Worm (Caenorhabditis elegans): Measurements from ENCODE around the gene F55E10.2.

F55E10.2 gene

ce11 chrX:8350984-8351383 is 10.5 kb downstream of the F55E10.2 start, which contains the start of gene npr-28:
Gene npr-28, minus strand, starts transcription at chrX:8351084.
- no peak for TF ChIP-seq unc-62 (GFP tag; optimal IDR thresholded peaks at IDR 0.05)
- no peak for TF ChIP-seq efl-1 (optimal IDR thresholded peaks at IDR 0.05)
- peak in 1 of 2 experiments; percentile 21 for TF ChIP-seq efl-1 (GFP tag; optimal IDR thresholded peaks at IDR 0.05 in 1 of 2)

ce11 chrX:8354284-8354784 is 13.8 kb downstream of the F55E10.2 start:
- no peak for TF ChIP-seq C34B4.2 (tag; optimal IDR thresholded peaks at IDR 0.05)
- no peak for TF ChIP-seq Y116A8C.19 (tag; optimal IDR thresholded peaks at IDR 0.05; ENCODE audit: borderline replicate concordance)
- TF ChIP-seq lir-3 (tag; optimal IDR thresholded peaks at IDR 0.05; ENCODE audit: poor library complexity) = no peak
- no peak for TF ChIP-seq fkh-10 (GFP tag; optimal IDR thresholded peaks at IDR 0.05)
- no peak for TF ChIP-seq lin-13 (GFP tag; optimal IDR thresholded peaks at IDR 0.05)
- TF ChIP-seq mef-2 (tag; optimal IDR thresholded peaks at IDR 0.05) = no peak
- TF ChIP-seq ceh-90 (tag; optimal IDR thresholded peaks at IDR 0.05) = no peak
- TF ChIP-seq snpc-4 (tag; optimal IDR thresholded peaks at IDR 0.05) = no peak
- no peak for TF ChIP-seq ceh-63 (GFP tag; optimal IDR thresholded peaks at IDR 0.05)
- TF ChIP-seq lin-35 (GFP tag; optimal IDR thresholded peaks at IDR 0.05) = no peak
- TF ChIP-seq fkh-8 (tag; optimal IDR thresholded peaks at IDR 0.05) = peak; percentile 26
- no peak for TF ChIP-seq ama-1 (optimal IDR thresholded peaks at IDR 0.05)
- no peak for TF ChIP-seq aly-2 (tag; optimal IDR thresholded peaks at IDR 0.05)
- TF ChIP-seq hlh-17 (GFP tag; optimal IDR thresholded peaks at IDR 0.05; ENCODE audit: borderline replicate concordance) = no peak
- no peak for TF ChIP-seq hlh-4 (tag; optimal IDR thresholded peaks at IDR 0.05)
- no peak for TF ChIP-seq mab-9 (GFP tag; IDR thresholded peaks at IDR 0.05)
- TF ChIP-seq tbx-2 (tag; optimal IDR thresholded peaks at IDR 0.05) = no peak
- peak; percentile 93 for TF ChIP-seq dsc-1 (tag; optimal IDR thresholded peaks at IDR 0.05)
- TF ChIP-seq mep-1 (tag; optimal IDR thresholded peaks at IDR 0.05) = no peak
- TF ChIP-seq unc-86 (tag; optimal IDR thresholded peaks at IDR 0.05) = peak; percentile 68
- peak; percentile 31 for TF ChIP-seq nhr-71 (tag; optimal IDR thresholded peaks at IDR 0.05)
- no peak for TF ChIP-seq efl-1 (optimal IDR thresholded peaks at IDR 0.05)
- peak in 1 of 2 experiments; percentile 90 for TF ChIP-seq efl-1 (GFP tag; optimal IDR thresholded peaks at IDR 0.05 in 1 of 2)
- peak; percentile 46 for TF ChIP-seq pax-3 (tag; optimal IDR thresholded peaks at IDR 0.05)
- peak; percentile 7 for TF ChIP-seq sox-4 (tag; optimal IDR thresholded peaks at IDR 0.05)
- peak; percentile 1 for TF ChIP-seq nhr-47 (tag; optimal IDR thresholded peaks at IDR 0.05)
- TF ChIP-seq ces-1 (GFP tag; optimal IDR thresholded peaks at IDR 0.05) = no peak

ce11 chrX:8355350-8355749 is 14.9 kb downstream of the F55E10.2 start:
- peak; percentile 69 for TF ChIP-seq elt-2 (tag; optimal IDR thresholded peaks at IDR 0.05)
- peak in 1 of 2 experiments; percentile 10 for TF ChIP-seq lin-35 (GFP tag; optimal IDR thresholded peaks at IDR 0.05)
- no peak for TF ChIP-seq nhr-28 (tag; optimal IDR thresholded peaks at IDR 0.05)
- no peak for TF ChIP-seq efl-1 (optimal IDR thresholded peaks at IDR 0.05)
- peak in 1 of 2 experiments; percentile 24 for TF ChIP-seq efl-1 (GFP tag; optimal IDR thresholded peaks at IDR 0.05 in 1 of 2)

- TF ChIP-seq elt-2 (tag; optimal IDR thresholded peaks at IDR 0.05) (peak; percentile 73), fkh-8 (tag; optimal IDR thresholded peaks at IDR 0.05) (peak; percentile 19), grh-1 (GFP tag; IDR thresholded peaks at IDR 0.05) (no peak), ets-5 (GFP tag; IDR thresholded peaks at IDR 0.05) (no peak), ceh-8 (GFP tag; optimal IDR thresholded peaks at IDR 0.05) (peak; percentile 18), nhr-71 (tag; optimal IDR thresholded peaks at IDR 0.05) (peak; percentile 39), lin-35 (GFP tag; optimal IDR thresholded peaks at IDR 0.05) (peak in 1 of 2 experiments; percentile 20), nhr-20 (tag; optimal IDR thresholded peaks at IDR 0.05) (peak; percentile 11)
Observed at ce11 chrX:8356305-8356704, 15.8 kb downstream of the F55E10.2 start.

ce11 chrX:8362379-8362778 is 21.9 kb downstream of the F55E10.2 start:
- TF ChIP-seq dpl-1 (GFP tag; optimal IDR thresholded peaks at IDR 0.05) (no peak), nhr-71 (tag; optimal IDR thresholded peaks at IDR 0.05) (peak; percentile 44), ztf-11 (tag; optimal IDR thresholded peaks at IDR 0.05) (no peak), lin-35 (GFP tag; optimal IDR thresholded peaks at IDR 0.05) (no peak), snpc-4 (tag; optimal IDR thresholded peaks at IDR 0.05) (no peak), blmp-1 (tag; optimal IDR thresholded peaks at IDR 0.05) (no peak), fkh-8 (tag; optimal IDR thresholded peaks at IDR 0.05) (peak; percentile 66), ceh-63 (GFP tag; optimal IDR thresholded peaks at IDR 0.05) (no peak), nhr-20 (tag; optimal IDR thresholded peaks at IDR 0.05) (no peak), efl-1 (optimal IDR thresholded peaks at IDR 0.05) (no peak), efl-1 (GFP tag; optimal IDR thresholded peaks at IDR 0.05 in 1 of 2) (peak in 1 of 2 experiments; percentile 41), dsc-1 (tag; optimal IDR thresholded peaks at IDR 0.05) (peak; percentile 76), grh-1 (GFP tag; IDR thresholded peaks at IDR 0.05) (no peak), hlh-17 (GFP tag; optimal IDR thresholded peaks at IDR 0.05; ENCODE audit: borderline replicate concordance) (no peak), ces-1 (GFP tag; optimal IDR thresholded peaks at IDR 0.05) (no peak), ceh-90 (tag; optimal IDR thresholded peaks at IDR 0.05) (no peak)

Data from whole organism, L1 larva.